Worm (Caenorhabditis elegans) whole organism, early embryonic: ENCODE data around the gene idpc-4.

Source experiments
- B0310.2 ChIP-seq: sonication (generic microtip); optimal IDR thresholded peaks from 2 replicates; lab custom pipeline; 2016; ENCODE audit warnings: mild to moderate bottlenecking, missing genetic modification characterization, missing compliant biosample characterization
- F13C5.2 ChIP-seq: sonication (generic microtip); optimal IDR thresholded peaks from 2 replicates; lab custom pipeline; 2017; ENCODE audit warnings: mild to moderate bottlenecking, missing genetic modification characterization, inconsistent platforms, missing compliant biosample characterization
- ama-1 ChIP-seq: fragments of 150-350 bp; optimal IDR thresholded peaks from 2 replicates; lab custom pipeline; 2014
- ceh-13 ChIP-seq: fragments of 200-800 bp; sonication (Bioruptor generic); optimal IDR thresholded peaks from 2 replicates; lab custom pipeline; 2018; ENCODE audit warnings: mild to moderate bottlenecking, missing genetic modification characterization, missing compliant biosample characterization
- ceh-36 ChIP-seq: sonication (generic microtip); optimal IDR thresholded peaks from 2 replicates; lab custom pipeline; 2016; ENCODE audit warnings: missing genetic modification characterization, inconsistent platforms, missing compliant biosample characterization
- ets-7 ChIP-seq: sonication (generic microtip); optimal IDR thresholded peaks from 2 replicates; lab custom pipeline; 2016; ENCODE audit warnings: missing genotype, missing genetic modification characterization, missing compliant biosample characterization
- hmbx-1 ChIP-seq: sonication (generic microtip); optimal IDR thresholded peaks from 2 replicates; lab custom pipeline; 2016; ENCODE audit warnings: mild to moderate bottlenecking, missing genetic modification characterization, missing compliant biosample characterization
- hmg-4 ChIP-seq: fragments of 200-800 bp; sonication (Bioruptor generic); optimal IDR thresholded peaks from 2 replicates; lab custom pipeline; 2018; ENCODE audit warnings: mild to moderate bottlenecking, missing genetic modification characterization, missing compliant biosample characterization
- hnd-1 ChIP-seq: sonication (generic microtip); optimal IDR thresholded peaks from 2 replicates; lab custom pipeline; 2016; ENCODE audit warnings: missing genetic modification characterization, missing compliant biosample characterization
- pes-1 ChIP-seq: fragments of 200-800 bp; sonication (Bioruptor generic); IDR thresholded peaks from 2 replicates; pipeline ENCODE4 v1.3.6; 2022; ENCODE audit warnings: missing genetic modification reagents, missing genetic modification characterization, missing compliant biosample characterization
- tbx-11 ChIP-seq: fragments of 200-800 bp; sonication (Bioruptor generic); IDR thresholded peaks from 2 replicates; pipeline ENCODE4 v1.3.6; 2022; ENCODE audit warnings: missing genetic modification characterization, missing compliant biosample characterization
- tbx-37 ChIP-seq: fragments of 200-800 bp; sonication (Bioruptor generic); conservative IDR thresholded peaks from 2 replicates; pipeline ENCODE4 v1.3.6; 2022; ENCODE audit warnings: missing genetic modification reagents, missing genetic modification characterization, missing compliant biosample characterization
- tra-4 ChIP-seq: sonication (generic microtip); optimal IDR thresholded peaks from 2 replicates; lab custom pipeline; 2017; ENCODE audit warnings: missing genetic modification characterization, missing compliant biosample characterization

- TF ChIP-seq ama-1 (lab: Kevin White, UChicago) = no peak
- TF ChIP-seq tra-4 (tag; lab: Kevin White, UChicago) = no peak
- no peak for TF ChIP-seq hmbx-1 (tag; lab: Kevin White, UChicago)
- no peak for TF ChIP-seq pes-1 (GFP tag; lab: Robert Waterston, UW)
- TF ChIP-seq B0310.2 (tag; lab: Kevin White, UChicago) = no peak
- TF ChIP-seq ceh-36 (tag; lab: Kevin White, UChicago) = no peak
- no peak for TF ChIP-seq tbx-37 (GFP tag; lab: Robert Waterston, UW)
- TF ChIP-seq hmg-4 = no peak
- TF ChIP-seq ets-7 (tag; lab: Kevin White, UChicago) = no peak
- no peak for TF ChIP-seq ceh-13 (GFP tag; lab: Kevin White, UChicago)
- no peak for TF ChIP-seq hnd-1
- no peak for TF ChIP-seq tbx-11 (GFP tag; lab: Robert Waterston, UW)
- no peak for TF ChIP-seq F13C5.2 (tag; lab: Kevin White, UChicago)
Measured at ce11 chrV:9583323-9583644, 41.9 kb upstream of the idpc-4 start, which contains the start of gene K09G1.1.
